Fruit fly (Drosophila melanogaster) whole organism, embryonic: ENCODE results near the gene CG6610.
A peak's percentile ranks its signal among the peaks of the same experiment; 100 is the strongest.

Experiments
- Asciz ChIP-seq: fragments of 200-800 bp; sonication (Bioruptor generic); optimal IDR thresholded peaks from 2 replicates; lab custom pipeline; 2017; ENCODE audit warnings: missing biosample characterization, mild to moderate bottlenecking, missing genetic modification characterization, missing genetic modification reagents
- CG10267 ChIP-seq: fragments of 200-800 bp; sonication (Bioruptor generic); optimal IDR thresholded peaks from 2 replicates; lab custom pipeline; 2018; ENCODE audit warnings: missing biosample characterization, mild to moderate bottlenecking, missing genetic modification characterization, moderate library complexity
- CG11560 ChIP-seq: fragments of 200-800 bp; sonication (Bioruptor generic); IDR thresholded peaks from 3 replicates; pipeline ENCODE4 v1.3.6; 2022; ENCODE audit warnings: missing biosample characterization, missing genetic modification characterization
- CG11696 ChIP-seq: fragments of 200-800 bp; sonication (Bioruptor generic); IDR thresholded peaks from 2 replicates; pipeline ENCODE4 v1.3.6; 2022; ENCODE audit warnings: missing biosample characterization, missing genetic modification characterization
- CG12659 ChIP-seq: fragments of 200-800 bp; sonication (Bioruptor generic); optimal IDR thresholded peaks from 3 replicates; lab custom pipeline; 2017; ENCODE audit warnings: mild to moderate bottlenecking, missing biosample characterization, missing genetic modification reagents, missing genetic modification characterization
- CG13296 ChIP-seq: fragments of 200-800 bp; sonication (Bioruptor generic); optimal IDR thresholded peaks from 3 replicates; lab custom pipeline; 2018; ENCODE audit warnings: missing biosample characterization, mild to moderate bottlenecking, missing genetic modification characterization
- CG13624 ChIP-seq: fragments of 200-800 bp; sonication (Bioruptor generic); optimal IDR thresholded peaks from 2 replicates; lab custom pipeline; 2016; ENCODE audit warnings: missing biosample characterization, missing genetic modification characterization
- CG14667 ChIP-seq: fragments of 200-800 bp; sonication (Bioruptor generic); IDR thresholded peaks from 2 replicates; pipeline ENCODE4 v1.3.6; 2022; ENCODE audit warnings: missing biosample characterization, missing genetic modification characterization
- CG15601 ChIP-seq: fragments of 200-800 bp; sonication (Bioruptor generic); optimal IDR thresholded peaks from 3 replicates; lab custom pipeline; 2019; ENCODE audit warnings: missing biosample characterization, mild to moderate bottlenecking, missing genetic modification characterization, moderate library complexity
- CG1603 ChIP-seq: fragments of 200-800 bp; sonication (Bioruptor generic); optimal IDR thresholded peaks from 2 replicates; lab custom pipeline; 2019; ENCODE audit warnings: missing biosample characterization, mild to moderate bottlenecking, missing genetic modification characterization, moderate library complexity
- CG16815 ChIP-seq: fragments of 200-800 bp; sonication (Bioruptor generic); optimal IDR thresholded peaks from 3 replicates; lab custom pipeline; 2017; ENCODE audit warnings: missing biosample characterization, mild to moderate bottlenecking, missing genetic modification characterization
- CG16863 ChIP-seq: fragments of 200-800 bp; sonication (Bioruptor generic); optimal IDR thresholded peaks from 3 replicates; lab custom pipeline; 2016; ENCODE audit warnings: missing biosample characterization, missing genetic modification characterization
- CG17186 ChIP-seq: fragments of 200-800 bp; sonication (Bioruptor generic); optimal IDR thresholded peaks from 3 replicates; lab custom pipeline; 2017; ENCODE audit warnings: missing biosample characterization, missing genetic modification reagents, missing genetic modification characterization
- CG17328 ChIP-seq: fragments of 200-800 bp; sonication (Bioruptor generic); IDR thresholded peaks from 2 replicates; pipeline ENCODE4 v1.3.6; 2022; ENCODE audit warnings: missing biosample characterization, missing genetic modification characterization
- CG17385 ChIP-seq: fragments of 200-800 bp; sonication (Bioruptor generic); optimal IDR thresholded peaks from 3 replicates; lab custom pipeline; 2018; ENCODE audit warnings: missing biosample characterization, mild to moderate bottlenecking, missing genetic modification characterization
- CG30020 ChIP-seq: fragments of 200-800 bp; optimal IDR thresholded peaks from 2 replicates; lab custom pipeline; 2019; ENCODE audit warnings: missing biosample characterization, mild to moderate bottlenecking, missing genetic modification characterization, moderate library complexity
- CG31365 ChIP-seq: fragments of 200-800 bp; sonication (Bioruptor generic); optimal IDR thresholded peaks from 2 replicates; lab custom pipeline; 2018; ENCODE audit warnings: missing biosample characterization, mild to moderate bottlenecking, missing genetic modification characterization
- CG32532 ChIP-seq: fragments of 200-800 bp; sonication (Bioruptor generic); IDR thresholded peaks from 2 replicates; pipeline ENCODE4 v1.3.6; 2022; ENCODE audit warnings: missing biosample characterization, missing genetic modification characterization
- CG3995 ChIP-seq: fragments of 200-800 bp; sonication (Bioruptor generic); optimal IDR thresholded peaks from 3 replicates; lab custom pipeline; 2016; ENCODE audit warnings: missing biosample characterization, missing genetic modification characterization
- CG4282 ChIP-seq: fragments of 200-800 bp; sonication (Bioruptor generic); optimal IDR thresholded peaks from 2 replicates; lab custom pipeline; 2016; ENCODE audit warnings: missing biosample characterization, missing genetic modification characterization
- CG4730 ChIP-seq: fragments of 200-800 bp; sonication (Bioruptor generic); IDR thresholded peaks from 2 replicates; pipeline ENCODE4 v1.3.6; 2022; ENCODE audit warnings: missing biosample characterization, missing genetic modification characterization
- CG6175 ChIP-seq: fragments of 200-800 bp; sonication (Bioruptor generic); IDR thresholded peaks from 3 replicates; pipeline ENCODE4 v1.3.6; 2022; ENCODE audit warnings: missing biosample characterization, missing genetic modification characterization
- CG6254 ChIP-seq: fragments of 200-800 bp; sonication (Bioruptor generic); optimal IDR thresholded peaks from 3 replicates; lab custom pipeline; 2017; ENCODE audit warnings: mild to moderate bottlenecking, missing biosample characterization, missing genetic modification reagents, missing genetic modification characterization
- CG6272 ChIP-seq: fragments of 200-800 bp; sonication (Bioruptor generic); IDR thresholded peaks from 2 replicates; pipeline ENCODE4 v1.3.6; 2022; ENCODE audit warnings: missing biosample characterization, missing genetic modification characterization
- CG7963 ChIP-seq: fragments of 200-800 bp; sonication (Bioruptor generic); IDR thresholded peaks from 3 replicates; pipeline ENCODE4 v1.3.6; 2022; ENCODE audit warnings: missing biosample characterization, missing genetic modification characterization; ENCODE audit not compliant: partially characterized antibody
- CG9932 ChIP-seq: fragments of 200-800 bp; sonication (Bioruptor generic); IDR thresholded peaks from 2 replicates; pipeline ENCODE4 v1.3.6; 2022; ENCODE audit warnings: missing biosample characterization, missing genetic modification characterization
- Dfd ChIP-seq, 2 experiments: fragments of >200 bp; optimal IDR thresholded peaks; 2 replicates each; lab custom pipeline; 2017; ENCODE audit warnings: missing biosample characterization in 2 of 2, missing genetic modification characterization in 2 of 2
- Dll ChIP-seq: fragments of 200-800 bp; sonication (Bioruptor generic); IDR thresholded peaks from 4 replicates; pipeline ENCODE4 v1.3.6; 2022; ENCODE audit warnings: missing biosample characterization, missing genetic modification characterization; ENCODE audit not compliant: partially characterized antibody
- E2f1 ChIP-seq: fragments of 200-800 bp; sonication (Bioruptor generic); IDR thresholded peaks from 2 replicates; pipeline ENCODE4 v1.3.6; 2022; ENCODE audit warnings: missing biosample characterization, missing genetic modification characterization
- Elba2 ChIP-seq: fragments of 200-800 bp; sonication (Bioruptor generic); optimal IDR thresholded peaks from 3 replicates; lab custom pipeline; 2016; ENCODE audit warnings: missing biosample characterization, missing genetic modification characterization
- Fer1 ChIP-seq: fragments of 200-800 bp; sonication (Bioruptor generic); optimal IDR thresholded peaks from 2 replicates; lab custom pipeline; 2017; ENCODE audit warnings: missing biosample characterization, mild to moderate bottlenecking, missing genetic modification characterization
- Hr78 ChIP-seq, 2 experiments: fragments of 200-800 bp in 1 of 2; fragments of >200 bp in 1 of 2; sonication (Bioruptor generic) in 1 of 2; optimal IDR thresholded peaks; 2 replicates each; lab custom pipeline; 2017 to 2019; ENCODE audit warnings: missing biosample characterization in 2 of 2, missing genetic modification characterization in 2 of 2, mild to moderate bottlenecking in 1 of 2, moderate library complexity in 1 of 2
- MTF-1 ChIP-seq: fragments of 200-800 bp; sonication (Bioruptor generic); optimal IDR thresholded peaks from 2 replicates; lab custom pipeline; 2018; ENCODE audit warnings: missing biosample characterization, mild to moderate bottlenecking, missing genetic modification characterization, borderline replicate concordance
- Ssrp ChIP-seq: fragments of 200-800 bp; sonication (Bioruptor generic); optimal IDR thresholded peaks from 2 replicates; lab custom pipeline; 2018; ENCODE audit warnings: missing biosample characterization, mild to moderate bottlenecking, missing genetic modification characterization, moderate library complexity
- TFAM ChIP-seq: fragments of 200-800 bp; sonication (Bioruptor generic); optimal IDR thresholded peaks from 2 replicates; lab custom pipeline; 2017; ENCODE audit warnings: missing biosample characterization, missing genetic modification characterization, inconsistent platforms
- Xrp1 ChIP-seq: fragments of 200-800 bp; sonication (Bioruptor generic); IDR thresholded peaks from 2 replicates; pipeline ENCODE4 v1.3.6; 2022; ENCODE audit warnings: missing biosample characterization, missing genetic modification characterization
- amos ChIP-seq: fragments of 200-800 bp; sonication (Bioruptor generic); IDR thresholded peaks from 2 replicates; pipeline ENCODE4 v1.3.6; 2022; ENCODE audit warnings: missing biosample characterization, missing genetic modification characterization; ENCODE audit not compliant: partially characterized antibody
- bbx ChIP-seq: fragments of 200-800 bp; sonication (Bioruptor generic); IDR thresholded peaks from 2 replicates; pipeline ENCODE4 v1.3.6; 2022; ENCODE audit warnings: missing biosample characterization, missing genetic modification characterization; ENCODE audit not compliant: partially characterized antibody
- bcd ChIP-seq: fragments of 200-800 bp; sonication (Bioruptor generic); optimal IDR thresholded peaks from 2 replicates; lab custom pipeline; 2017; ENCODE audit warnings: missing biosample characterization, mild to moderate bottlenecking, missing genetic modification characterization
- cwo ChIP-seq: fragments of 200-800 bp; sonication (Bioruptor generic); optimal IDR thresholded peaks from 3 replicates; lab custom pipeline; 2017; ENCODE audit warnings: missing biosample characterization, missing genetic modification characterization, mild to moderate bottlenecking, moderate library complexity, missing genetic modification reagents
- gfzf ChIP-seq: fragments of 200-800 bp; sonication (Bioruptor generic); optimal IDR thresholded peaks from 2 replicates; lab custom pipeline; 2016; ENCODE audit warnings: missing biosample characterization, mild to moderate bottlenecking, missing genetic modification characterization, moderate library complexity
- lov ChIP-seq, 2 experiments: fragments of 200-800 bp in 1 of 2; fragments of >200 bp in 1 of 2; sonication (Bioruptor generic) in 1 of 2; IDR thresholded peaks in 1 of 2; optimal IDR thresholded peaks in 1 of 2; 2 replicates in 1 of 2; 3 replicates in 1 of 2; pipeline versions ENCODE4 v1.3.6 to Lab custom; 2017 to 2022; ENCODE audit warnings: missing biosample characterization in 1 of 2, missing genetic modification characterization in 1 of 2
- nau ChIP-seq: fragments of 200-800 bp; sonication (Bioruptor generic); optimal IDR thresholded peaks from 3 replicates; lab custom pipeline; 2017; ENCODE audit warnings: missing biosample characterization, mild to moderate bottlenecking, missing genetic modification characterization, missing genetic modification reagents
- nerfin-2 ChIP-seq: fragments of 200-800 bp; sonication (Bioruptor generic); IDR thresholded peaks from 2 replicates; pipeline ENCODE4 v1.3.6; 2022; ENCODE audit warnings: missing biosample characterization, missing genetic modification characterization; ENCODE audit not compliant: partially characterized antibody
- pb ChIP-seq: fragments of 200-800 bp; sonication (Bioruptor generic); optimal IDR thresholded peaks from 3 replicates; lab custom pipeline; 2016; ENCODE audit warnings: missing biosample characterization, missing genetic modification characterization
- stwl ChIP-seq: fragments of 200-800 bp; sonication (Bioruptor generic); optimal IDR thresholded peaks from 3 replicates; lab custom pipeline; 2018; ENCODE audit warnings: missing biosample characterization, mild to moderate bottlenecking, missing genetic modification characterization, moderate library complexity
- tgo ChIP-seq: fragments of 200-800 bp; sonication (Bioruptor generic); IDR thresholded peaks from 3 replicates; pipeline ENCODE4 v1.3.6; 2022; ENCODE audit warnings: missing biosample characterization, missing genetic modification characterization
- tio ChIP-seq: fragments of 200-800 bp; sonication (Bioruptor generic); optimal IDR thresholded peaks from 2 replicates; lab custom pipeline; 2017; ENCODE audit warnings: missing biosample characterization, missing genetic modification characterization, inconsistent platforms

CG6610 gene

DNA sequence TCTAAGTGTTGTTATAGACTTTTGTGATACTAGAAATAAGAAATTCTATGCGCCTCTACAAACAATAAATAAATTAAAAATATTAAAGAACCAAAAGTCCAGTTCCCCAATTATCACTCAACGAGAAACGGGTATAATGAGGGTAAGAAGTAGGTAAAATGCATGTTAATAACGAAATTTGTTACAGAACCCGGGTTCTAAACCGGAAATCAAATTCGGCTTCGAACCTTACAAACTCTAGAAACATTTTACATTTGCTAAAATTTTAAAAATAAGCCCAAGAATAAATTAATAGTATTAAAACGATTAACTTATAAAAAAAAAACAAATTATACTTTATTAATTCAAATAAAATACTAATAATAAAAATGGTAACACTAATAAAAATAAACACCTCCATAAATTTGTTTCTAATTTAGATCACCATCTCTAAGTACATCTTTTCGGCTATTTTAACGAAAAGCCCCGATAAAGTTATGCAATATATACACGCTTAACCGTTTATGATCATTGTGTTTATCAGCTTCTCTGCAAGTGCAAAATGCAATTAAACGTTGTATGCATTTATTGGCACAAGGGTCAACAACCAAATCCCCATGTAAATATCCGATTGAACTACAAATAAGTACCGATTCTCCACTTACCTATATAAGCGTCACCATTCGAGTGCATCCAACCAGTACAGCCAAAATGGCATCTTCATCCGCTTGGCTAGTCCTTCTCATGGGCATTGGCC, 3.7 kb upstream of the CG6610 start, which contains the start of gene CG6602 (continued):
- peak; percentile 44 for TF ChIP-seq CG6254 (GFP tag; lab: Kevin White, UChicago)
- no peak for TF ChIP-seq lov (optimal IDR thresholded peaks at IDR 0.05; lab: Kevin White, UChicago)
- peak; percentile 68 for TF ChIP-seq lov (GFP tag; IDR thresholded peaks at IDR 0.05; lab: Robert Waterston, UW)
- TF ChIP-seq Ssrp (tag; lab: Kevin White, UChicago): peak; percentile 26
- TF ChIP-seq CG31365 (tag; lab: Kevin White, UChicago): peak; percentile 61
- TF ChIP-seq stwl (tag; lab: Kevin White, UChicago): peak; percentile 73
- TF ChIP-seq CG30020 (tag; lab: Kevin White, UChicago): no peak
- TF ChIP-seq CG13296 (GFP tag; lab: Kevin White, UChicago): peak; percentile 81
- no peak for TF ChIP-seq CG4282
- no peak for TF ChIP-seq nau (GFP tag; lab: Kevin White, UChicago)
- no peak for TF ChIP-seq cwo
- TF ChIP-seq Hr78 (GFP tag; optimal IDR thresholded peaks at IDR 0.05; lab: Kevin White, UChicago): no peak
- 0 out of 2 replicates have a peak, but pooled peaks have one; percentile 49 for TF ChIP-seq CG11696 (GFP tag; lab: Robert Waterston, UW)
- peak; percentile 38 for TF ChIP-seq CG3995 (GFP tag; lab: Kevin White, UChicago)
- TF ChIP-seq CG13624 (GFP tag; lab: Kevin White, UChicago): peak; percentile 14
- peak; percentile 74 for TF ChIP-seq CG6175
- peak; percentile 86 for TF ChIP-seq MTF-1
- peak; percentile 58 for TF ChIP-seq CG9932 (GFP tag; lab: Robert Waterston, UW)
- peak; percentile 30 for TF ChIP-seq pb (GFP tag; lab: Kevin White, UChicago)
- TF ChIP-seq CG14667: peak; percentile 64
- peak; percentile 64 for TF ChIP-seq CG1603
- peak; percentile 35 for TF ChIP-seq CG16815
- TF ChIP-seq gfzf (GFP tag; lab: Kevin White, UChicago): no peak
- peak; percentile 87 for TF ChIP-seq CG32532
- TF ChIP-seq Fer1 (GFP tag; lab: Kevin White, UChicago): peak; percentile 84
- TF ChIP-seq amos (GFP tag; lab: Robert Waterston, UW): peak; percentile 30
- no peak for TF ChIP-seq Xrp1 (GFP tag; lab: Robert Waterston, UW)
- peak; percentile 14 for TF ChIP-seq TFAM
- TF ChIP-seq nerfin-2 (GFP tag; lab: Robert Waterston, UW): no peak
- TF ChIP-seq CG17328 (GFP tag; lab: Robert Waterston, UW): peak; percentile 81
- peak; percentile 45 for TF ChIP-seq CG4730 (GFP tag; lab: Robert Waterston, UW)
- no peak for TF ChIP-seq CG7963 (GFP tag; lab: Robert Waterston, UW)
- peak; percentile 60 for TF ChIP-seq CG17385 (GFP tag; lab: Kevin White, UChicago)
- TF ChIP-seq E2f1 (GFP tag; lab: Robert Waterston, UW): peak; percentile 74
- TF ChIP-seq Elba2 (GFP tag; lab: Kevin White, UChicago): no peak
- TF ChIP-seq tio (GFP tag; lab: Kevin White, UChicago): peak; percentile 68
- TF ChIP-seq bbx (GFP tag; lab: Robert Waterston, UW): no peak
- TF ChIP-seq CG17186 (GFP tag; lab: Kevin White, UChicago): no peak
- TF ChIP-seq Dfd (GFP tag; optimal IDR thresholded peaks at IDR 0.05; lab: Kevin White, UChicago): no peak
- no peak; the same call in 2 of the 3 replicates for TF ChIP-seq CG11560 (tag; lab: Robert Waterston, UW)
- peak; percentile 87 for TF ChIP-seq bcd (GFP tag; lab: Kevin White, UChicago)
- peak; percentile 77 for TF ChIP-seq tgo
- TF ChIP-seq CG6272 (GFP tag; lab: Robert Waterston, UW): peak; percentile 72
- TF ChIP-seq Asciz (GFP tag; lab: Kevin White, UChicago): peak; percentile 80
- no peak for TF ChIP-seq CG16863 (GFP tag; lab: Kevin White, UChicago)
- TF ChIP-seq CG12659: peak; percentile 56
- TF ChIP-seq Dll (GFP tag; lab: Robert Waterston, UW): no peak
- peak; percentile 55 for TF ChIP-seq CG10267 (tag; lab: Kevin White, UChicago)
- peak; percentile 29 for TF ChIP-seq CG15601 (tag; lab: Kevin White, UChicago)
